Fruit fly (Drosophila melanogaster) whole organism, embryonic: ENCODE results near the gene Hexo2.

ENCODE experiments used
- Adf1 ChIP-seq: fragments of 200-800 bp; sonication (Bioruptor generic); IDR thresholded peaks from 2 replicates; pipeline ENCODE4 v1.3.6; 2022; ENCODE audit warnings: missing biosample characterization, missing genetic modification characterization
- CG10147 ChIP-seq: fragments of 200-800 bp; sonication (Bioruptor generic); optimal IDR thresholded peaks from 2 replicates; lab custom pipeline; 2019; ENCODE audit warnings: missing biosample characterization, mild to moderate bottlenecking, missing genetic modification characterization, moderate library complexity
- CG10321 ChIP-seq: fragments of 200-800 bp; sonication (Bioruptor generic); IDR thresholded peaks from 2 replicates; pipeline ENCODE4 v1.3.6; 2022; ENCODE audit warnings: missing biosample characterization, missing genetic modification characterization
- CG14014 ChIP-seq: fragments of 200-800 bp; sonication (Bioruptor generic); IDR thresholded peaks from 2 replicates; pipeline ENCODE4 v1.3.6; 2022; ENCODE audit warnings: missing biosample characterization, missing genetic modification characterization
- CG17385 ChIP-seq: fragments of 200-800 bp; sonication (Bioruptor generic); optimal IDR thresholded peaks from 3 replicates; lab custom pipeline; 2018; ENCODE audit warnings: missing biosample characterization, mild to moderate bottlenecking, missing genetic modification characterization
- CG17802 ChIP-seq: fragments of 200-800 bp; sonication (Bioruptor generic); optimal IDR thresholded peaks from 2 replicates; lab custom pipeline; 2018; ENCODE audit warnings: missing biosample characterization, mild to moderate bottlenecking, missing genetic modification characterization, moderate library complexity
- CG1792 ChIP-seq: fragments of 200-800 bp; sonication (Bioruptor generic); optimal IDR thresholded peaks from 2 replicates; lab custom pipeline; 2016; ENCODE audit warnings: missing biosample characterization, missing genetic modification characterization
- CG1832 ChIP-seq: fragments of 200-800 bp; sonication (Bioruptor generic); optimal IDR thresholded peaks from 2 replicates; lab custom pipeline; 2017; ENCODE audit warnings: missing biosample characterization, mild to moderate bottlenecking, missing genetic modification characterization, inconsistent platforms
- CG4820 ChIP-seq: fragments of 200-800 bp; sonication (Bioruptor generic); optimal IDR thresholded peaks from 3 replicates; lab custom pipeline; 2016; ENCODE audit warnings: missing biosample characterization, missing genetic modification characterization
- CG4854 ChIP-seq: fragments of 200-800 bp; sonication (Bioruptor generic); optimal IDR thresholded peaks from 2 replicates; lab custom pipeline; 2016; ENCODE audit warnings: missing biosample characterization, missing genetic modification characterization, inconsistent platforms
- CG6272 ChIP-seq: fragments of 200-800 bp; sonication (Bioruptor generic); IDR thresholded peaks from 2 replicates; pipeline ENCODE4 v1.3.6; 2022; ENCODE audit warnings: missing biosample characterization, missing genetic modification characterization
- CG8388 ChIP-seq: fragments of 200-800 bp; sonication (Bioruptor generic); optimal IDR thresholded peaks from 2 replicates; lab custom pipeline; 2019; ENCODE audit warnings: missing biosample characterization, mild to moderate bottlenecking, missing genetic modification characterization, moderate library complexity
- CG9817 ChIP-seq: fragments of 200-800 bp; sonication (Bioruptor generic); optimal IDR thresholded peaks from 2 replicates; lab custom pipeline; 2018; ENCODE audit warnings: missing biosample characterization, mild to moderate bottlenecking, missing genetic modification characterization, moderate library complexity
- CHES-1-like ChIP-seq: fragments of 200-800 bp; sonication (Bioruptor generic); optimal IDR thresholded peaks from 2 replicates; lab custom pipeline; 2016; ENCODE audit warnings: missing biosample characterization, missing genetic modification characterization
- CoRest ChIP-seq: fragments of 200-800 bp; sonication (Bioruptor generic); optimal IDR thresholded peaks from 3 replicates; lab custom pipeline; 2018; ENCODE audit warnings: missing biosample characterization, mild to moderate bottlenecking, missing genetic modification characterization, moderate library complexity
- Dip2 ChIP-seq: fragments of 200-800 bp; sonication (Bioruptor generic); IDR thresholded peaks from 2 replicates; pipeline ENCODE4 v1.3.6; 2022; ENCODE audit warnings: missing biosample characterization, missing genetic modification characterization
- E2f1 ChIP-seq: fragments of 200-800 bp; sonication (Bioruptor generic); IDR thresholded peaks from 2 replicates; pipeline ENCODE4 v1.3.6; 2022; ENCODE audit warnings: missing biosample characterization, missing genetic modification characterization
- Ets65A ChIP-seq: fragments of 200-800 bp; sonication (Bioruptor generic); peaks from one replicate; lab custom pipeline; 2016; ENCODE audit warnings: missing biosample characterization, missing genetic modification characterization
- Nf-YA ChIP-seq: fragments of 200-800 bp; sonication (Bioruptor generic); IDR thresholded peaks from 2 replicates; pipeline ENCODE4 v1.3.6; 2022; ENCODE audit warnings: missing biosample characterization, missing genetic modification characterization
- Nf-YB ChIP-seq: fragments of 200-800 bp; sonication (Bioruptor generic); optimal IDR thresholded peaks from 3 replicates; lab custom pipeline; 2019; ENCODE audit warnings: missing biosample characterization, mild to moderate bottlenecking, missing genetic modification characterization, moderate library complexity
- Nf-YC ChIP-seq: fragments of 200-800 bp; optimal IDR thresholded peaks from 3 replicates; lab custom pipeline; 2019; ENCODE audit warnings: missing biosample characterization, mild to moderate bottlenecking, missing genetic modification characterization, moderate library complexity
- NfI ChIP-seq: fragments of 200-800 bp; sonication (Bioruptor generic); optimal IDR thresholded peaks from 3 replicates; lab custom pipeline; 2018; ENCODE audit warnings: missing biosample characterization, mild to moderate bottlenecking, missing genetic modification characterization, moderate library complexity
- Rfx ChIP-seq: fragments of 200-800 bp; sonication (Bioruptor generic); IDR thresholded peaks from 2 replicates; pipeline ENCODE4 v1.3.6; 2022; ENCODE audit warnings: missing biosample characterization, missing genetic modification characterization
- Trl ChIP-seq, 3 experiments: fragments of >200 bp in 2 of 3; fragments of 200-800 bp in 1 of 3; sonication (Bioruptor generic) in 1 of 3; optimal IDR thresholded peaks; 2 replicates in 1 of 3; 3 replicates in 2 of 3; lab custom pipeline; 2016 to 2017; ENCODE audit warnings: missing biosample characterization in 1 of 3, missing genetic modification characterization in 1 of 3
- ab ChIP-seq: fragments of 200-800 bp; sonication (Bioruptor generic); optimal IDR thresholded peaks from 2 replicates; lab custom pipeline; 2016; ENCODE audit warnings: missing biosample characterization, missing genetic modification characterization
- abd-A ChIP-seq: fragments of 200-800 bp; sonication (Bioruptor generic); optimal IDR thresholded peaks from 3 replicates; lab custom pipeline; 2019; ENCODE audit warnings: missing biosample characterization, mild to moderate bottlenecking, missing genetic modification characterization, moderate library complexity
- cato ChIP-seq: fragments of 200-800 bp; sonication (Bioruptor generic); optimal IDR thresholded peaks from 2 replicates; lab custom pipeline; 2016; ENCODE audit warnings: missing biosample characterization, missing genetic modification characterization, borderline replicate concordance
- cg ChIP-seq: fragments of 200-800 bp; sonication (Bioruptor generic); optimal IDR thresholded peaks from 3 replicates; lab custom pipeline; 2019; ENCODE audit warnings: missing biosample characterization, mild to moderate bottlenecking, missing genetic modification characterization, moderate library complexity
- crol ChIP-seq: fragments of 200-800 bp; sonication (Bioruptor generic); IDR thresholded peaks from 2 replicates; pipeline ENCODE4 v1.3.6; 2022; ENCODE audit warnings: missing biosample characterization, missing genetic modification characterization
- fd102C ChIP-seq: fragments of 200-800 bp; sonication (Bioruptor generic); optimal IDR thresholded peaks from 2 replicates; lab custom pipeline; 2018; ENCODE audit warnings: missing biosample characterization, mild to moderate bottlenecking, missing genetic modification characterization, moderate library complexity
- phol ChIP-seq: fragments of 200-800 bp; sonication (Bioruptor generic); optimal IDR thresholded peaks from 3 replicates; lab custom pipeline; 2018; ENCODE audit warnings: missing biosample characterization, mild to moderate bottlenecking, missing genetic modification characterization, moderate library complexity
- seq ChIP-seq: fragments of 200-800 bp; sonication (Bioruptor generic); IDR thresholded peaks from 2 replicates; pipeline ENCODE4 v1.3.6; 2022; ENCODE audit warnings: missing biosample characterization, missing genetic modification characterization
- tin ChIP-seq: fragments of 200-800 bp; sonication (Bioruptor generic); optimal IDR thresholded peaks from 3 replicates; lab custom pipeline; 2016; ENCODE audit warnings: missing biosample characterization, missing genetic modification characterization
- vvl ChIP-seq: fragments of 200-800 bp; sonication (Bioruptor generic); IDR thresholded peaks from 2 replicates; pipeline ENCODE4 v1.3.6; 2022; ENCODE audit warnings: missing biosample characterization, missing genetic modification characterization

Gene Hexo2

dm6 chrX:8694823-8695492, 14.5 kb upstream of the Hexo2 start (continued):
- TF ChIP-seq CHES-1-like (no peak), Adf1 (peak; percentile 82), abd-A (tag; lab: Kevin White, UChicago) (peak; percentile 82), CG14014 (GFP tag; lab: Robert Waterston, UW) (no peak), CG4820 (GFP tag; lab: Kevin White, UChicago) (no peak), NfI (GFP tag; lab: Kevin White, UChicago) (no peak), CG10147 (GFP tag; lab: Kevin White, UChicago) (no peak), seq (GFP tag; lab: Robert Waterston, UW) (peak; percentile 63; the same call in 1 of the 2 replicates), CG1792 (GFP tag; lab: Kevin White, UChicago) (no peak)

- TF ChIP-seq CG6272 (GFP tag; lab: Robert Waterston, UW): no peak
- TF ChIP-seq cg (GFP tag; lab: Kevin White, UChicago): peak; percentile 59
- TF ChIP-seq CG8388 (GFP tag; lab: Kevin White, UChicago): no peak
- TF ChIP-seq CG4854 (GFP tag; lab: Kevin White, UChicago): no peak
- peak; percentile 12 for TF ChIP-seq Ets65A (GFP tag; lab: Kevin White, UChicago)
- no peak for TF ChIP-seq vvl (GFP tag; lab: Robert Waterston, UW)
- TF ChIP-seq Trl (optimal IDR thresholded peaks at IDR 0.05; lab: Kevin White, UChicago): peak in 1 of 2 experiments; percentile 10
- no peak for TF ChIP-seq Trl (GFP tag; optimal IDR thresholded peaks at IDR 0.05; lab: Kevin White, UChicago)
- TF ChIP-seq seq (GFP tag; lab: Robert Waterston, UW): peak; percentile 38; the same call in 1 of the 2 replicates
- TF ChIP-seq Nf-YC (tag; lab: Kevin White, UChicago): peak; percentile 95
- peak; percentile 85 for TF ChIP-seq phol (tag; lab: Kevin White, UChicago)
- no peak for TF ChIP-seq CG17802 (tag; lab: Kevin White, UChicago)
- peak; percentile 92 for TF ChIP-seq Nf-YB
- TF ChIP-seq CoRest: peak; percentile 15
- peak; percentile 7 for TF ChIP-seq CG1832 (GFP tag; lab: Kevin White, UChicago)
- no peak for TF ChIP-seq ab (GFP tag; lab: Kevin White, UChicago)
- 0 out of 2 replicates have a peak, but pooled peaks have one; percentile 34 for TF ChIP-seq Nf-YA
- TF ChIP-seq CG17385 (GFP tag; lab: Kevin White, UChicago): peak; percentile 7
- no peak for TF ChIP-seq cato (GFP tag; lab: Kevin White, UChicago)
- no peak for TF ChIP-seq Rfx (GFP tag; lab: Robert Waterston, UW)
- TF ChIP-seq Dip2: no peak
- no peak for TF ChIP-seq fd102C (GFP tag; lab: Kevin White, UChicago)
- TF ChIP-seq E2f1 (GFP tag; lab: Robert Waterston, UW): no peak
- TF ChIP-seq tin (GFP tag; lab: Kevin White, UChicago): no peak
- TF ChIP-seq CG10321 (GFP tag; lab: Robert Waterston, UW): 0 out of 2 replicates have a peak, but pooled peaks have one; percentile 26
- TF ChIP-seq CG9817: no peak
- TF ChIP-seq crol (GFP tag; lab: Robert Waterston, UW): peak; percentile 40
Measured at dm6 chrX:8696106-8696595, 13.3 kb upstream of the Hexo2 start.
